Worm (Caenorhabditis elegans): Measurements from ENCODE around the gene F08C6.5.
A peak's percentile ranks its signal among the peaks of the same experiment; 100 is the strongest.

Gene F08C6.5

DNA sequence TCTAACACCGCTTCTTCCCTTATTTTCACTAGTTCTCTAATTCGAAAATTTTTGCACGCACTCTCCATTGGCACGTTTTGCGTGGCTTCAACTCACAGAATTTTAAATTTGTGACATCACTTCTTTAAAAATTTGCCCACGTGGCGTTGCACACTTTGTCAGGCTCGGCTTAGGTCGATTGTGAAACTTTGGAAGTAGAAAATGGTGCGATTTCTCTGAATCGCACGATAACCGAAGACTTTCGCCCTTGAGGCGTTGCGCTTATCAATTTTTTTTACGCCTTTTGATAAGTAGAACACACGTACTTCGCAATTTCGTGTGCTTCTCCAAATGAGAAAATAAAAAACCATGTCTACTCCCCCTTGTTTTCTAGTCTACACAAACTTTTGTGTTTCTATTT is 19.1 kb downstream of the F08C6.5 start (continued):
- TF ChIP-seq dmd-9 (GFP tag; IDR thresholded peaks at IDR 0.05) (no peak), aly-2 (tag; optimal IDR thresholded peaks at IDR 0.05) (no peak), lin-15B (tag; optimal IDR thresholded peaks at IDR 0.05) (no peak), Y5F2A.4 (GFP tag; optimal IDR thresholded peaks at IDR 0.05) (no peak), tra-1 (GFP tag; IDR thresholded peaks at IDR 0.05) (peak; percentile 81), nhr-48 (tag; optimal IDR thresholded peaks at IDR 0.05) (no peak), hlh-11 (tag; optimal IDR thresholded peaks at IDR 0.05) (peak; percentile 75), nhr-41 (GFP tag; IDR thresholded peaks at IDR 0.05) (no peak), mep-1 (tag; optimal IDR thresholded peaks at IDR 0.05) (peak; percentile 32), arid-1 (GFP tag; conservative IDR thresholded peaks at IDR 0.05) (no peak), mdl-1 (tag; optimal IDR thresholded peaks at IDR 0.05) (peak in 1 of 2 experiments; percentile 83), dmd-8 (GFP tag; IDR thresholded peaks at IDR 0.05) (no peak), snpc-1.2 (GFP tag; IDR thresholded peaks at IDR 0.05) (no peak), ama-1 (optimal IDR thresholded peaks at IDR 0.05) (no peak), unc-39 (tag; optimal IDR thresholded peaks at IDR 0.05) (no peak), zfp-3 (GFP tag; conservative IDR thresholded peaks at IDR 0.05) (peak; percentile 58; the same call in 1 of the 2 replicates), Y48G9A.11 (GFP tag; IDR thresholded peaks at IDR 0.05) (no peak), daf-12 (tag; optimal IDR thresholded peaks at IDR 0.05) (no peak), lsy-2 (tag; optimal IDR thresholded peaks at IDR 0.05) (peak in 1 of 2 experiments; percentile 30), dmd-6 (GFP tag; IDR thresholded peaks at IDR 0.05) (peak; percentile 96), hmg-1.1 (GFP tag; IDR thresholded peaks at IDR 0.05) (0 out of 2 replicates have a peak, but pooled peaks have one; percentile 12), pqm-1 (tag; optimal IDR thresholded peaks at IDR 0.05) (peak; percentile 88), zag-1 (tag; optimal IDR thresholded peaks at IDR 0.05) (no peak), tag-97 (GFP tag; IDR thresholded peaks at IDR 0.05) (no peak), daf-8 (GFP tag; IDR thresholded peaks at IDR 0.05) (no peak), attf-4 (tag; optimal IDR thresholded peaks at IDR 0.05) (no peak), nhr-237 (tag; optimal IDR thresholded peaks at IDR 0.05) (no peak), sdz-12 (GFP tag; optimal IDR thresholded peaks at IDR 0.05) (no peak), madf-9 (GFP tag; conservative IDR thresholded peaks at IDR 0.05) (no peak), ceh-44 (GFP tag; IDR thresholded peaks at IDR 0.05) (no peak), mxl-3 (GFP tag; optimal IDR thresholded peaks at IDR 0.05) (peak; percentile 69), jun-1 (tag; optimal IDR thresholded peaks at IDR 0.05) (no peak), ces-1 (GFP tag; optimal IDR thresholded peaks at IDR 0.05) (no peak), set-16 (GFP tag; IDR thresholded peaks at IDR 0.05) (no peak), mdt-29 (GFP tag; IDR thresholded peaks at IDR 0.05) (peak; percentile 73), skn-1 (tag; optimal IDR thresholded peaks at IDR 0.05) (no peak), dve-1 (tag; optimal IDR thresholded peaks at IDR 0.05; ENCODE audit: insufficient read depth) (peak; percentile 45), lin-1 (GFP tag; IDR thresholded peaks at IDR 0.05) (no peak), spr-1 (tag; optimal IDR thresholded peaks at IDR 0.05) (no peak), unc-62 (GFP tag; optimal IDR thresholded peaks at IDR 0.05 in 1 of 2) (no peak), unc-62 (tag; optimal IDR thresholded peaks at IDR 0.05) (no peak), ztf-7 (tag; optimal IDR thresholded peaks at IDR 0.05) (no peak), vab-7 (GFP tag; IDR thresholded peaks at IDR 0.05) (no peak), pha-4 (GFP tag; IDR thresholded peaks at IDR 0.05) (peak; percentile 48; the same call in 1 of the 2 replicates), pha-4 (tag; optimal IDR thresholded peaks at IDR 0.05) (no peak), Y105C5A.15 (GFP tag; IDR thresholded peaks at IDR 0.05) (no peak), nhr-11 (tag; optimal IDR thresholded peaks at IDR 0.05) (no peak), gei-8 (GFP tag; optimal IDR thresholded peaks at IDR 0.05) (no peak), aha-1 (tag) (peak; percentile 94)
